Worm (Caenorhabditis elegans) whole organism, young adult: ENCODE measurements around the gene Y39A3B.8.
A peak's percentile ranks its signal among the peaks of the same experiment; 100 is the strongest.

ENCODE experiments used
- B0019.2 ChIP-seq: fragments of 200-800 bp; sonication (Bioruptor generic); conservative IDR thresholded peaks from 2 replicates; pipeline ENCODE4 v1.3.6; 2022; ENCODE audit warnings: missing genetic modification reagents, missing genetic modification characterization, missing compliant biosample characterization
- B0035.1 ChIP-seq: sonication (generic microtip); optimal IDR thresholded peaks from 2 replicates; lab custom pipeline; 2016; ENCODE audit warnings: missing genetic modification characterization, mild to moderate bottlenecking, missing compliant biosample characterization, missing genotype, missing genetic modification reagents
- F22D6.2 ChIP-seq: sonication (generic microtip); optimal IDR thresholded peaks from 2 replicates; lab custom pipeline; 2016; ENCODE audit warnings: mild to moderate bottlenecking, missing genetic modification characterization, missing compliant biosample characterization
- F23B12.7 ChIP-seq: sonication (generic microtip); optimal IDR thresholded peaks from 2 replicates; lab custom pipeline; 2017; ENCODE audit warnings: missing genetic modification characterization, mild to moderate bottlenecking, missing compliant biosample characterization, antibody characterized with exemption, moderate library complexity; ENCODE audit not compliant: insufficient read depth
- F37B4.10 ChIP-seq: fragments of 200-800 bp; sonication (Bioruptor generic); IDR thresholded peaks from 2 replicates; pipeline ENCODE4 v1.3.6; 2022; ENCODE audit warnings: missing genetic modification characterization, missing compliant biosample characterization
- F52B5.7 ChIP-seq: sonication (generic microtip); optimal IDR thresholded peaks from 2 replicates; lab custom pipeline; 2016; ENCODE audit warnings: mild to moderate bottlenecking, missing genetic modification characterization, missing compliant biosample characterization
- F55B11.4 ChIP-seq: sonication (generic microtip); optimal IDR thresholded peaks from 2 replicates; lab custom pipeline; 2016; ENCODE audit warnings: missing compliant biosample characterization, missing genetic modification characterization, borderline replicate concordance; ENCODE audit not compliant: insufficient read depth
- K12H6.12 ChIP-seq: fragments of 200-800 bp; sonication (Bioruptor generic); optimal IDR thresholded peaks from 2 replicates; lab custom pipeline; 2018; ENCODE audit warnings: mild to moderate bottlenecking, missing genetic modification characterization, missing compliant biosample characterization
- T07F8.4 ChIP-seq: sonication (generic microtip); optimal IDR thresholded peaks from 2 replicates; lab custom pipeline; 2016; ENCODE audit warnings: mild to moderate bottlenecking, missing genetic modification characterization, moderate library complexity, missing compliant biosample characterization
- Y53G8AR.9 ChIP-seq: fragments of 200-800 bp; sonication (Bioruptor generic); conservative IDR thresholded peaks from 2 replicates; pipeline ENCODE4 v1.3.6; 2022; ENCODE audit warnings: missing genetic modification reagents, missing genetic modification characterization, missing compliant biosample characterization
- Y56A3A.18 ChIP-seq: fragments of 200-800 bp; sonication (Bioruptor generic); IDR thresholded peaks from 2 replicates; pipeline ENCODE4 v1.3.6; 2022; ENCODE audit warnings: missing genetic modification reagents, missing genetic modification characterization, missing compliant biosample characterization
- Y67H2A.10 ChIP-seq: fragments of 200-800 bp; sonication (Bioruptor generic); conservative IDR thresholded peaks from 2 replicates; pipeline ENCODE4 v1.3.6; 2022; ENCODE audit warnings: missing genetic modification reagents, missing genetic modification characterization, missing compliant biosample characterization
- ama-1 ChIP-seq, 3 experiments: fragments of 150-350 bp in 1 of 3; sonication (generic microtip) in 2 of 3; optimal IDR thresholded peaks; 2 replicates each; lab custom pipeline; 2014 to 2018; ENCODE audit warnings: missing biosample characterization in 2 of 3, missing genetic modification characterization in 2 of 3, missing genetic modification reagents in 2 of 3
- aptf-2 ChIP-seq: fragments of 200-800 bp; sonication (Bioruptor generic); conservative IDR thresholded peaks from 2 replicates; pipeline ENCODE4 v1.3.6; 2022; ENCODE audit warnings: missing genetic modification reagents, missing genetic modification characterization, missing compliant biosample characterization
- atf-7 ChIP-seq: sonication (generic microtip); optimal IDR thresholded peaks from 2 replicates; lab custom pipeline; 2017; ENCODE audit warnings: mild to moderate bottlenecking, missing genetic modification characterization, missing compliant biosample characterization
- attf-3 ChIP-seq: fragments of 200-800 bp; sonication (Bioruptor generic); conservative IDR thresholded peaks from 2 replicates; pipeline ENCODE4 v1.3.6; 2022; ENCODE audit warnings: missing genetic modification reagents, missing genetic modification characterization, missing compliant biosample characterization
- ccch-3 ChIP-seq: fragments of 200-800 bp; sonication (Bioruptor generic); optimal IDR thresholded peaks from 2 replicates; lab custom pipeline; 2018; ENCODE audit warnings: mild to moderate bottlenecking, missing genetic modification characterization, missing compliant biosample characterization
- ets-4 ChIP-seq: fragments of 200-800 bp; sonication (Bioruptor generic); optimal IDR thresholded peaks from 2 replicates; lab custom pipeline; 2018; ENCODE audit warnings: mild to moderate bottlenecking, missing genetic modification characterization, missing compliant biosample characterization
- hlh-12 ChIP-seq: sonication (generic microtip); optimal IDR thresholded peaks from 2 replicates; lab custom pipeline; 2016; ENCODE audit warnings: missing genetic modification characterization, missing compliant biosample characterization
- hmg-1.2 ChIP-seq: fragments of 200-800 bp; sonication (Bioruptor generic); IDR thresholded peaks from 2 replicates; pipeline ENCODE4 v1.3.6; 2022; ENCODE audit warnings: missing genetic modification reagents, missing genetic modification characterization, missing compliant biosample characterization
- hmg-20 ChIP-seq: fragments of 200-800 bp; sonication (Bioruptor generic); IDR thresholded peaks from 2 replicates; pipeline ENCODE4 v1.3.6; 2022; ENCODE audit warnings: missing genetic modification reagents, missing genetic modification characterization, missing compliant biosample characterization
- hrde-1 ChIP-seq: sonication (generic microtip); optimal IDR thresholded peaks from 2 replicates; lab custom pipeline; 2016; ENCODE audit warnings: missing genetic modification characterization, mild to moderate bottlenecking, missing compliant biosample characterization, moderate library complexity, missing genotype, missing genetic modification reagents, borderline replicate concordance
- lir-1 ChIP-seq: fragments of 200-800 bp; sonication (Bioruptor generic); conservative IDR thresholded peaks from 2 replicates; pipeline ENCODE4 v1.3.6; 2022; ENCODE audit warnings: missing genetic modification reagents, missing genetic modification characterization, missing compliant biosample characterization
- madf-10 ChIP-seq: sonication (generic microtip); optimal IDR thresholded peaks from 2 replicates; lab custom pipeline; 2016; ENCODE audit warnings: mild to moderate bottlenecking, missing genetic modification characterization, missing compliant biosample characterization
- mes-4 ChIP-seq: sonication (generic microtip); optimal IDR thresholded peaks from 2 replicates; lab custom pipeline; 2016; ENCODE audit warnings: missing genotype, missing genetic modification characterization, missing compliant biosample characterization
- mxl-1 ChIP-seq: sonication (generic microtip); optimal IDR thresholded peaks from 2 replicates; lab custom pipeline; 2016; ENCODE audit warnings: missing genetic modification characterization, missing compliant biosample characterization
- nfyb-1 ChIP-seq: fragments of 200-800 bp; sonication (Bioruptor generic); IDR thresholded peaks from 2 replicates; pipeline ENCODE4 v1.3.6; 2022; ENCODE audit warnings: missing genetic modification reagents, missing genetic modification characterization, missing compliant biosample characterization
- nhr-120 ChIP-seq: fragments of 200-800 bp; sonication (Bioruptor generic); IDR thresholded peaks from 2 replicates; pipeline ENCODE4 v1.3.6; 2022; ENCODE audit warnings: missing genetic modification characterization, missing compliant biosample characterization
- nhr-179 ChIP-seq: sonication (generic microtip); optimal IDR thresholded peaks from 2 replicates; lab custom pipeline; 2016; ENCODE audit warnings: mild to moderate bottlenecking, missing genetic modification characterization, missing compliant biosample characterization
- nhr-90 ChIP-seq: sonication (generic microtip); optimal IDR thresholded peaks from 2 replicates; lab custom pipeline; 2016; ENCODE audit warnings: missing genotype, mild to moderate bottlenecking, missing genetic modification characterization, missing compliant biosample characterization
- pbrm-1 ChIP-seq: fragments of 200-800 bp; sonication (Bioruptor generic); IDR thresholded peaks from 2 replicates; pipeline ENCODE4 v1.3.6; 2022; ENCODE audit warnings: missing genetic modification reagents, missing genetic modification characterization, missing compliant biosample characterization
- pha-4 ChIP-seq: fragments of 150-350 bp; sonication (generic microtip); optimal IDR thresholded peaks from 2 replicates; lab custom pipeline; 2014; ENCODE audit warnings: missing biosample characterization, missing genetic modification reagents, missing genetic modification characterization
- rec-8 ChIP-seq, 2 experiments: sonication (generic microtip); optimal IDR thresholded peaks; 2 replicates each; lab custom pipeline; 2016; ENCODE audit warnings: mild to moderate bottlenecking in 2 of 2, missing genetic modification characterization in 2 of 2, missing genetic modification reagents in 2 of 2, missing genotype in 2 of 2, missing biosample characterization in 1 of 2, missing compliant biosample characterization in 1 of 2, moderate library complexity in 1 of 2
- snpc-1.1 ChIP-seq: sonication (generic microtip); optimal IDR thresholded peaks from 2 replicates; lab custom pipeline; 2017; ENCODE audit warnings: missing genetic modification characterization, mild to moderate bottlenecking, missing compliant biosample characterization, antibody characterized with exemption, moderate library complexity, missing genotype, missing genetic modification reagents; ENCODE audit not compliant: insufficient read depth
- snpc-1.3 ChIP-seq: sonication (generic microtip); optimal IDR thresholded peaks from 2 replicates; lab custom pipeline; 2017; ENCODE audit warnings: missing genetic modification characterization, mild to moderate bottlenecking, missing compliant biosample characterization, antibody characterized with exemption, moderate library complexity, missing genotype, missing genetic modification reagents; ENCODE audit not compliant: insufficient read depth
- somi-1 ChIP-seq: fragments of 200-800 bp; sonication (Bioruptor generic); optimal IDR thresholded peaks from 2 replicates; lab custom pipeline; 2018; ENCODE audit warnings: mild to moderate bottlenecking, missing genetic modification characterization, missing compliant biosample characterization
- sptf-2 ChIP-seq: fragments of 200-800 bp; sonication (Bioruptor generic); optimal IDR thresholded peaks from 2 replicates; lab custom pipeline; 2018; ENCODE audit warnings: mild to moderate bottlenecking, missing genetic modification characterization, missing compliant biosample characterization
- zfh-2 ChIP-seq: fragments of 200-800 bp; sonication (Bioruptor generic); conservative IDR thresholded peaks from 2 replicates; pipeline ENCODE4 v1.3.6; 2022; ENCODE audit warnings: missing genetic modification reagents, missing genetic modification characterization, missing compliant biosample characterization
- ztf-18 ChIP-seq: sonication (generic microtip); optimal IDR thresholded peaks from 2 replicates; lab custom pipeline; 2016; ENCODE audit warnings: missing genotype, mild to moderate bottlenecking, missing genetic modification characterization, missing compliant biosample characterization
- ztf-22 ChIP-seq: fragments of 200-800 bp; sonication (Bioruptor generic); optimal IDR thresholded peaks from 2 replicates; lab custom pipeline; 2018; ENCODE audit warnings: mild to moderate bottlenecking, missing genetic modification characterization, moderate library complexity, missing compliant biosample characterization
- ztf-25 ChIP-seq: fragments of 200-800 bp; sonication (Bioruptor generic); IDR thresholded peaks from 2 replicates; pipeline ENCODE4 v1.3.6; 2022; ENCODE audit warnings: missing genetic modification reagents, missing genetic modification characterization, missing compliant biosample characterization
- ztf-26 ChIP-seq: sonication (generic microtip); optimal IDR thresholded peaks from 2 replicates; lab custom pipeline; 2017; ENCODE audit warnings: missing genetic modification characterization, missing compliant biosample characterization
- ztf-28 ChIP-seq: fragments of 200-800 bp; sonication (Bioruptor generic); IDR thresholded peaks from 2 replicates; pipeline ENCODE4 v1.3.6; 2022; ENCODE audit warnings: missing genetic modification reagents, missing genetic modification characterization, missing compliant biosample characterization

Y39A3B.8 gene

ce11 chrIII:1950236-1950635 is 37.6 kb upstream of the Y39A3B.8 start, which contains the start of the genes polh-1 and rps-22 (continued):
- TF ChIP-seq somi-1 (GFP tag; lab: Kevin White, UChicago) = no peak
- no peak for TF ChIP-seq F52B5.7 (tag; lab: Kevin White, UChicago)
- TF ChIP-seq Y53G8AR.9 = peak; percentile 72
- 0 out of 2 replicates have a peak, but pooled peaks have one; percentile 31 for TF ChIP-seq lir-1 (GFP tag; lab: Robert Waterston, UW)
- TF ChIP-seq zfh-2 (GFP tag; lab: Robert Waterston, UW) = no peak
- TF ChIP-seq F23B12.7 (tag; lab: Kevin White, UChicago) = peak; percentile 94
- TF ChIP-seq hlh-12 (tag; lab: Kevin White, UChicago) = no peak
- no peak for TF ChIP-seq nhr-179 (tag; lab: Kevin White, UChicago)
- TF ChIP-seq Y56A3A.18 = no peak
- TF ChIP-seq ztf-26 = no peak
- no peak for TF ChIP-seq atf-7
- no peak for TF ChIP-seq B0035.1 (tag; lab: Kevin White, UChicago)
- TF ChIP-seq K12H6.12 = peak; percentile 38
- no peak for TF ChIP-seq F55B11.4 (tag; lab: Kevin White, UChicago)
- no peak for TF ChIP-seq hmg-20 (GFP tag; lab: Robert Waterston, UW)
- TF ChIP-seq nfyb-1 (GFP tag; lab: Robert Waterston, UW) = peak; percentile 80
- TF ChIP-seq T07F8.4 (tag; lab: Kevin White, UChicago) = no peak
- TF ChIP-seq ztf-18 (tag; lab: Kevin White, UChicago) = peak; percentile 40
- TF ChIP-seq mxl-1 = no peak
- TF ChIP-seq rec-8 (tag; optimal IDR thresholded peaks at IDR 0.05; lab: Kevin White, UChicago) = no peak
- TF ChIP-seq mes-4 (tag; lab: Kevin White, UChicago) = no peak
- no peak for TF ChIP-seq nhr-120 (GFP tag; lab: Robert Waterston, UW)
- TF ChIP-seq Y67H2A.10 (GFP tag; lab: Robert Waterston, UW) = no peak
- TF ChIP-seq snpc-1.1 = peak; percentile 36
- no peak for TF ChIP-seq aptf-2 (GFP tag; lab: Robert Waterston, UW)
- TF ChIP-seq F22D6.2 (tag; lab: Kevin White, UChicago) = no peak
- no peak for TF ChIP-seq F37B4.10 (GFP tag; lab: Robert Waterston, UW)
- TF ChIP-seq hrde-1 (tag; lab: Kevin White, UChicago) = no peak
- no peak for TF ChIP-seq ccch-3 (GFP tag; lab: Kevin White, UChicago)
- peak; percentile 73 for TF ChIP-seq pha-4
- TF ChIP-seq nhr-90 (tag; lab: Kevin White, UChicago) = no peak
- TF ChIP-seq hmg-1.2 (GFP tag; lab: Robert Waterston, UW) = peak; percentile 93
- no peak for TF ChIP-seq ets-4 (GFP tag; lab: Kevin White, UChicago)
- 0 out of 2 replicates have a peak, but pooled peaks have one; percentile 22 for TF ChIP-seq ztf-28 (GFP tag; lab: Robert Waterston, UW)
- peak; percentile 84 for TF ChIP-seq attf-3 (GFP tag; lab: Robert Waterston, UW)
- no peak for TF ChIP-seq ztf-22 (GFP tag; lab: Kevin White, UChicago)
- peak; percentile 48 for TF ChIP-seq snpc-1.3
- peak; percentile 2 for TF ChIP-seq madf-10 (tag; lab: Kevin White, UChicago)
- TF ChIP-seq sptf-2 (GFP tag; lab: Kevin White, UChicago) = no peak
- TF ChIP-seq pbrm-1 (GFP tag; lab: Robert Waterston, UW) = peak; percentile 52; the same call in 1 of the 2 replicates
- TF ChIP-seq ztf-25 (GFP tag; lab: Robert Waterston, UW) = no peak
- TF ChIP-seq ama-1 (optimal IDR thresholded peaks at IDR 0.05; lab: Kevin White, UChicago) = no peak
- TF ChIP-seq ama-1 (GFP tag; optimal IDR thresholded peaks at IDR 0.05; lab: Kevin White, UChicago) = no peak
- no peak; the same call in 1 of the 2 replicates for TF ChIP-seq B0019.2 (GFP tag; lab: Robert Waterston, UW)
- TF ChIP-seq, all 124 proteins: peak for 42
